Worm (Caenorhabditis elegans) whole organism, L4 larva: Measurements from ENCODE around the gene mpst-1.
A peak's percentile ranks its signal among the peaks of the same experiment; 100 is the strongest.

Experiments
- D1046.2 ChIP-seq: fragments of 200-800 bp; sonication (Bioruptor generic); IDR thresholded peaks from 2 replicates; pipeline ENCODE4 v1.3.6; 2022; ENCODE audit warnings: missing genetic modification characterization, missing compliant biosample characterization
- F10B5.3 ChIP-seq: sonication (generic microtip); optimal IDR thresholded peaks from 2 replicates; lab custom pipeline; 2016; ENCODE audit warnings: mild to moderate bottlenecking, missing genetic modification characterization, missing compliant biosample characterization
- F44E2.7 ChIP-seq: fragments of 200-800 bp; sonication (Bioruptor generic); IDR thresholded peaks from 2 replicates; pipeline ENCODE4 v2.1.2; 2022; ENCODE audit warnings: missing genetic modification characterization, missing compliant biosample characterization
- R02D3.7 ChIP-seq: fragments of 150-350 bp; sonication (generic microtip); optimal IDR thresholded peaks from 3 replicates; lab custom pipeline; 2014; ENCODE audit warnings: missing biosample characterization, missing genetic modification characterization
- T20F7.1 ChIP-seq: fragments of 200-800 bp; sonication (Bioruptor generic); optimal IDR thresholded peaks from 2 replicates; lab custom pipeline; 2018; ENCODE audit warnings: mild to moderate bottlenecking, missing genetic modification characterization, missing compliant biosample characterization
- Y105C5A.15 ChIP-seq: fragments of 200-800 bp; sonication (Bioruptor generic); IDR thresholded peaks from 2 replicates; pipeline ENCODE4 v1.3.6; 2022; ENCODE audit warnings: missing genetic modification characterization, missing compliant biosample characterization
- ceh-28 ChIP-seq: fragments of 150-350 bp; optimal IDR thresholded peaks from 2 replicates; lab custom pipeline; 2014; ENCODE audit warnings: missing biosample characterization, missing genetic modification reagents, missing genetic modification characterization
- ceh-44 ChIP-seq: fragments of 200-800 bp; sonication (Bioruptor generic); IDR thresholded peaks from 2 replicates; pipeline ENCODE4 v1.3.6; 2022; ENCODE audit warnings: missing genetic modification reagents, missing genetic modification characterization, missing compliant biosample characterization
- ces-1 ChIP-seq: fragments of 150-350 bp; sonication (generic microtip); optimal IDR thresholded peaks from 4 replicates; lab custom pipeline; 2014; ENCODE audit warnings: missing biosample characterization, missing genetic modification reagents, missing genetic modification characterization
- daf-16 ChIP-seq, 3 experiments: sonication (generic microtip); optimal IDR thresholded peaks; 2 replicates each; lab custom pipeline; 2016 to 2017; ENCODE audit warnings: missing genetic modification characterization in 3 of 3, missing genetic modification reagents in 3 of 3, mild to moderate bottlenecking in 2 of 3, missing compliant biosample characterization in 2 of 3, missing biosample characterization in 1 of 3, moderate library complexity in 1 of 3
- dpl-1 ChIP-seq: fragments of 150-350 bp; optimal IDR thresholded peaks from 2 replicates; lab custom pipeline; 2014; ENCODE audit warnings: missing biosample characterization, missing genetic modification reagents, missing genetic modification characterization
- duxl-1 ChIP-seq: sonication (generic microtip); optimal IDR thresholded peaks from 2 replicates; lab custom pipeline; 2016; ENCODE audit warnings: mild to moderate bottlenecking, missing genetic modification characterization, moderate library complexity, missing compliant biosample characterization; ENCODE audit not compliant: poor library complexity
- fkh-10 ChIP-seq: fragments of 150-350 bp; optimal IDR thresholded peaks from 2 replicates; lab custom pipeline; 2014; ENCODE audit warnings: missing biosample characterization, missing genetic modification reagents, missing genetic modification characterization
- hif-1 ChIP-seq, 2 experiments: sonication (generic microtip); optimal IDR thresholded peaks; 2 replicates each; lab custom pipeline; 2016 to 2017; ENCODE audit warnings: missing compliant biosample characterization in 2 of 2, missing genetic modification characterization in 2 of 2, missing genetic modification reagents in 2 of 2, missing genotype in 2 of 2, mild to moderate bottlenecking in 1 of 2
- hlh-11 ChIP-seq: fragments of 200-800 bp; sonication (Bioruptor generic); optimal IDR thresholded peaks from 2 replicates; lab custom pipeline; 2018; ENCODE audit warnings: mild to moderate bottlenecking, missing genetic modification characterization, missing compliant biosample characterization
- jun-1 ChIP-seq: fragments of 150-350 bp; optimal IDR thresholded peaks from 2 replicates; lab custom pipeline; 2014; ENCODE audit warnings: missing biosample characterization, missing genetic modification reagents, missing genetic modification characterization
- lim-7 ChIP-seq: fragments of 200-800 bp; sonication (Bioruptor generic); IDR thresholded peaks from 2 replicates; pipeline ENCODE4 v1.3.6; 2022; ENCODE audit warnings: missing genetic modification characterization, missing compliant biosample characterization
- lin-1 ChIP-seq: fragments of 200-800 bp; sonication (Bioruptor generic); IDR thresholded peaks from 2 replicates; pipeline ENCODE4 v1.3.6; 2022; ENCODE audit warnings: missing genetic modification reagents, missing genetic modification characterization, missing compliant biosample characterization
- lin-13 ChIP-seq: fragments of 150-350 bp; optimal IDR thresholded peaks from 2 replicates; lab custom pipeline; 2014; ENCODE audit warnings: missing biosample characterization, missing genetic modification reagents, missing genetic modification characterization
- lin-15B ChIP-seq: fragments of 150-350 bp; sonication (generic microtip); optimal IDR thresholded peaks from 3 replicates; lab custom pipeline; 2014; ENCODE audit warnings: missing biosample characterization, missing genetic modification characterization
- lin-39 ChIP-seq: fragments of 150-350 bp; optimal IDR thresholded peaks from 2 replicates; lab custom pipeline; 2014; ENCODE audit warnings: missing biosample characterization, missing genetic modification reagents, missing genetic modification characterization
- madf-5 ChIP-seq, 2 experiments: fragments of 200-800 bp; sonication (Bioruptor generic); IDR thresholded peaks; 2 replicates each; pipeline ENCODE4 v1.3.6; 2022; ENCODE audit warnings: missing compliant biosample characterization in 2 of 2, missing genetic modification characterization in 2 of 2
- madf-9 ChIP-seq: fragments of 200-800 bp; sonication (Bioruptor generic); conservative IDR thresholded peaks from 2 replicates; pipeline ENCODE4 v1.3.6; 2022; ENCODE audit warnings: missing genetic modification reagents, missing genetic modification characterization, missing compliant biosample characterization
- mdl-1 ChIP-seq, 2 experiments: fragments of 150-350 bp in 1 of 2; sonication (generic microtip) in 1 of 2; optimal IDR thresholded peaks; 2 replicates each; lab custom pipeline; 2014 to 2017; ENCODE audit warnings: missing biosample characterization in 2 of 2, missing genetic modification characterization in 2 of 2
- mep-1 ChIP-seq: fragments of 150-350 bp; sonication (generic microtip); optimal IDR thresholded peaks from 3 replicates; lab custom pipeline; 2014; ENCODE audit warnings: missing biosample characterization, missing genetic modification characterization
- mxl-2 ChIP-seq: fragments of 200-800 bp; sonication (Bioruptor generic); conservative IDR thresholded peaks from 2 replicates; pipeline ENCODE4 v1.3.6; 2022; ENCODE audit warnings: missing genetic modification reagents, missing genetic modification characterization, missing compliant biosample characterization
- mxl-3 ChIP-seq: fragments of 200-800 bp; sonication (Bioruptor generic); optimal IDR thresholded peaks from 2 replicates; lab custom pipeline; 2018; ENCODE audit warnings: mild to moderate bottlenecking, missing genetic modification characterization, missing compliant biosample characterization
- nhr-10 ChIP-seq: fragments of 150-350 bp; optimal IDR thresholded peaks from 2 replicates; lab custom pipeline; 2014; ENCODE audit warnings: missing biosample characterization, missing genetic modification characterization
- nhr-11 ChIP-seq: fragments of 150-350 bp; optimal IDR thresholded peaks from 2 replicates; lab custom pipeline; 2014; ENCODE audit warnings: missing biosample characterization, missing genetic modification characterization
- nhr-111 ChIP-seq: fragments of 200-800 bp; sonication (Bioruptor generic); optimal IDR thresholded peaks from 2 replicates; lab custom pipeline; 2018; ENCODE audit warnings: mild to moderate bottlenecking, missing genetic modification characterization, missing compliant biosample characterization
- nhr-237 ChIP-seq: sonication (generic microtip); optimal IDR thresholded peaks from 2 replicates; lab custom pipeline; 2017; ENCODE audit warnings: missing biosample characterization, missing genetic modification characterization
- nhr-28 ChIP-seq: fragments of 150-350 bp; optimal IDR thresholded peaks from 2 replicates; lab custom pipeline; 2014; ENCODE audit warnings: missing biosample characterization, missing genetic modification characterization
- nhr-41 ChIP-seq: fragments of 200-800 bp; sonication (Bioruptor generic); IDR thresholded peaks from 2 replicates; pipeline ENCODE4 v1.3.6; 2022; ENCODE audit warnings: missing genetic modification reagents, missing genetic modification characterization, missing compliant biosample characterization
- nhr-42 ChIP-seq: fragments of 200-800 bp; sonication (Bioruptor generic); IDR thresholded peaks from 2 replicates; pipeline ENCODE4 v1.3.6; 2022; ENCODE audit warnings: missing genetic modification characterization, missing compliant biosample characterization
- nhr-77 ChIP-seq: fragments of 150-350 bp; optimal IDR thresholded peaks from 2 replicates; lab custom pipeline; 2014; ENCODE audit warnings: missing biosample characterization, missing genetic modification characterization
- pha-4 ChIP-seq, 2 experiments: fragments of 150-350 bp in 1 of 2; fragments of 200-800 bp in 1 of 2; sonication (Bioruptor generic) in 1 of 2; IDR thresholded peaks in 1 of 2; optimal IDR thresholded peaks in 1 of 2; 2 replicates each; pipeline versions ENCODE4 v1.3.6 to Lab custom; 2014 to 2022; ENCODE audit warnings: missing genetic modification characterization in 2 of 2, missing genetic modification reagents in 2 of 2, missing biosample characterization in 1 of 2, missing compliant biosample characterization in 1 of 2
- php-3 ChIP-seq: fragments of 200-800 bp; sonication (Bioruptor generic); IDR thresholded peaks from 2 replicates; pipeline ENCODE4 v1.3.6; 2022; ENCODE audit warnings: missing genetic modification reagents, missing genetic modification characterization, missing compliant biosample characterization
- sdz-12 ChIP-seq: fragments of 200-800 bp; sonication (Bioruptor generic); optimal IDR thresholded peaks from 2 replicates; lab custom pipeline; 2018; ENCODE audit warnings: mild to moderate bottlenecking, missing genetic modification characterization, missing compliant biosample characterization
- set-16 ChIP-seq: fragments of 200-800 bp; sonication (Bioruptor generic); IDR thresholded peaks from 2 replicates; pipeline ENCODE4 v1.3.6; 2022; ENCODE audit warnings: missing genetic modification reagents, missing genetic modification characterization, missing compliant biosample characterization
- skn-1 ChIP-seq: fragments of 150-350 bp; optimal IDR thresholded peaks from 2 replicates; lab custom pipeline; 2014; ENCODE audit warnings: missing biosample characterization, missing genetic modification characterization
- snpc-1.2 ChIP-seq: fragments of 200-800 bp; sonication (Bioruptor generic); IDR thresholded peaks from 2 replicates; pipeline ENCODE4 v1.3.6; 2022; ENCODE audit warnings: missing genetic modification reagents, missing genetic modification characterization, missing compliant biosample characterization
- snpc-4 ChIP-seq: fragments of 150-350 bp; optimal IDR thresholded peaks from 2 replicates; lab custom pipeline; 2014; ENCODE audit warnings: missing biosample characterization, missing genetic modification characterization
- spr-1 ChIP-seq: sonication (generic microtip); optimal IDR thresholded peaks from 2 replicates; lab custom pipeline; 2016; ENCODE audit warnings: mild to moderate bottlenecking, missing genetic modification characterization, missing compliant biosample characterization
- tag-97 ChIP-seq: fragments of 200-800 bp; sonication (Bioruptor generic); IDR thresholded peaks from 2 replicates; pipeline ENCODE4 v1.3.6; 2022; ENCODE audit warnings: missing genetic modification characterization, missing compliant biosample characterization
- tra-1 ChIP-seq: fragments of 200-800 bp; sonication (Bioruptor generic); IDR thresholded peaks from 2 replicates; pipeline ENCODE4 v1.3.6; 2022; ENCODE audit warnings: missing genetic modification reagents, missing genetic modification characterization, missing compliant biosample characterization
- unc-39 ChIP-seq: sonication (generic microtip); optimal IDR thresholded peaks from 2 replicates; lab custom pipeline; 2017; ENCODE audit warnings: missing biosample characterization, missing genetic modification characterization
- unc-62 ChIP-seq, 3 experiments: fragments of 150-350 bp in 1 of 3; sonication (generic microtip); optimal IDR thresholded peaks in 2 of 3; peaks in 1 of 3; 1 replicate in 1 of 3; 2 replicates in 2 of 3; lab custom pipeline; 2014 to 2017; ENCODE audit warnings: missing biosample characterization in 3 of 3, missing genetic modification characterization in 3 of 3, missing genetic modification reagents in 3 of 3, missing genotype in 1 of 3
- zag-1 ChIP-seq: fragments of 150-350 bp; optimal IDR thresholded peaks from 2 replicates; lab custom pipeline; 2014; ENCODE audit warnings: missing biosample characterization, missing genetic modification characterization
- zip-2 ChIP-seq: fragments of 150-350 bp; optimal IDR thresholded peaks from 2 replicates; lab custom pipeline; 2014; ENCODE audit warnings: missing biosample characterization, missing genetic modification characterization
- ztf-7 ChIP-seq: fragments of 150-350 bp; optimal IDR thresholded peaks from 2 replicates; lab custom pipeline; 2014; ENCODE audit warnings: missing biosample characterization, missing genetic modification characterization

The mpst-1 gene

DNA sequence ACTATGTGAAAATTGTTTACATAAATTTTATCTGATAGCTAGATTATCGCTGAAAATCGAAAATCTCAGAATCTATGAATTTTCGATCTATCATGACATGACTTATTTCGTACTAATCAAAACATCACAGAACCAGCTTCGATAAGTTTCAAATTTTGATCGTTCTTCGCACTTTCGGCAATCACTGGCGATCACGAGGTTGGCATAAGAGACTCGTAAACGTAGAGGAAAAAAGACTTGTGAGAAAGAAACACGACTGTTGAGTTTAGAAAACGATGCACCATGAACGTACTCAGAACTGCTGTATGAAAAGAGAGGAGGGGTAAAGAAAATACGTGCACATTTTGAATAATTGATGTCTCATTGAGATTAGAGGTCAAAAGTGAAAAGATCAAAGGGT lies 2.9 kb downstream of the mpst-1 start (continued):
- TF ChIP-seq lin-15B (tag; lab: Kevin White, UChicago), result no peak
- no peak for TF ChIP-seq unc-39
- peak; percentile 1 for TF ChIP-seq spr-1 (tag; lab: Kevin White, UChicago)
- TF ChIP-seq ceh-44, result no peak
- TF ChIP-seq madf-9 (GFP tag; lab: Robert Waterston, UW), result no peak
- peak; percentile 14 for TF ChIP-seq T20F7.1
- TF ChIP-seq mdl-1 (tag; optimal IDR thresholded peaks at IDR 0.05; lab: Kevin White, UChicago), result peak in 1 of 2 experiments; percentile 81
- peak; percentile 79 for TF ChIP-seq mep-1 (tag; lab: Kevin White, UChicago)
- peak in 1 of 2 experiments; percentile 52 for TF ChIP-seq daf-16 (GFP tag; optimal IDR thresholded peaks at IDR 0.05; lab: Kevin White, UChicago)
- TF ChIP-seq daf-16 (tag; optimal IDR thresholded peaks at IDR 0.05; lab: Kevin White, UChicago), result peak; percentile 89
- TF ChIP-seq F10B5.3 (tag; lab: Kevin White, UChicago), result no peak
- no peak for TF ChIP-seq ces-1 (GFP tag; lab: Kevin White, UChicago)
- no peak for TF ChIP-seq nhr-111 (GFP tag; lab: Kevin White, UChicago)
- TF ChIP-seq Y105C5A.15, result no peak
- TF ChIP-seq ceh-28, result no peak
- peak; percentile 98 for TF ChIP-seq nhr-10 (tag; lab: Kevin White, UChicago)
- TF ChIP-seq nhr-28 (tag; lab: Kevin White, UChicago), result peak; percentile 95
- peak; percentile 80 for TF ChIP-seq nhr-11 (tag; lab: Kevin White, UChicago)
- peak; percentile 42 for TF ChIP-seq mxl-3
- peak in 1 of 2 experiments; percentile 93 for TF ChIP-seq unc-62 (GFP tag; optimal IDR thresholded peaks at IDR 0.05 in 1 of 2; lab: Kevin White, UChicago)
- no peak for TF ChIP-seq unc-62 (tag; optimal IDR thresholded peaks at IDR 0.05; lab: Kevin White, UChicago)
- TF ChIP-seq php-3, result peak; percentile 91
- TF ChIP-seq dpl-1 (GFP tag; lab: Kevin White, UChicago), result peak; percentile 35
- no peak for TF ChIP-seq sdz-12 (GFP tag; lab: Kevin White, UChicago)
- peak; percentile 60; the same call in 1 of the 2 replicates for TF ChIP-seq nhr-42 (GFP tag; lab: Robert Waterston, UW)
- no peak for TF ChIP-seq F44E2.7
- no peak for TF ChIP-seq set-16
- no peak for TF ChIP-seq mxl-2 (GFP tag; lab: Robert Waterston, UW)
- no peak for TF ChIP-seq nhr-237 (tag; lab: Kevin White, UChicago)
- no peak for TF ChIP-seq zag-1 (tag; lab: Kevin White, UChicago)
- TF ChIP-seq madf-5 (GFP tag; IDR thresholded peaks at IDR 0.05; lab: Robert Waterston, UW), result no peak
- TF ChIP-seq D1046.2, result no peak
- TF ChIP-seq lin-13, result peak; percentile 28
- TF ChIP-seq nhr-77 (tag; lab: Kevin White, UChicago), result peak; percentile 89
- no peak for TF ChIP-seq duxl-1 (tag; lab: Kevin White, UChicago)
- TF ChIP-seq hif-1 (tag; optimal IDR thresholded peaks at IDR 0.05; lab: Kevin White, UChicago), result peak; percentile 77 to 98
- no peak for TF ChIP-seq zip-2 (tag; lab: Kevin White, UChicago)
- peak; percentile 80; the same call in 1 of the 2 replicates for TF ChIP-seq tra-1 (GFP tag; lab: Robert Waterston, UW)
- TF ChIP-seq lim-7 (GFP tag; lab: Robert Waterston, UW), result no peak
- TF ChIP-seq ztf-7, result no peak
- no peak for TF ChIP-seq R02D3.7 (tag; lab: Kevin White, UChicago)
- TF ChIP-seq jun-1 (tag; lab: Kevin White, UChicago), result peak; percentile 20
- TF ChIP-seq lin-39 (tag; lab: Kevin White, UChicago), result no peak
- peak; percentile 96 for TF ChIP-seq hlh-11 (tag; lab: Kevin White, UChicago)
- TF ChIP-seq pha-4 (GFP tag; IDR thresholded peaks at IDR 0.05; lab: Robert Waterston, UW), result no peak; the same call in 1 of the 2 replicates
- peak; percentile 54 for TF ChIP-seq pha-4 (tag; optimal IDR thresholded peaks at IDR 0.05; lab: Kevin White, UChicago)
- peak; percentile 57; the same call in 1 of the 2 replicates for TF ChIP-seq nhr-41
- no peak for TF ChIP-seq snpc-4
- TF ChIP-seq fkh-10 (GFP tag; lab: Kevin White, UChicago), result no peak
- no peak for TF ChIP-seq snpc-1.2 (GFP tag; lab: Robert Waterston, UW)
- TF ChIP-seq skn-1 (tag; lab: Kevin White, UChicago), result no peak
- peak; percentile 72; the same call in 1 of the 2 replicates for TF ChIP-seq lin-1 (GFP tag; lab: Robert Waterston, UW)
- TF ChIP-seq tag-97, result no peak
